Worm (Caenorhabditis elegans) whole organism, L1 larva: ENCODE measurements around the gene srd-44.

ENCODE experiments used
- C04F5.9 ChIP-seq: sonication (generic microtip); optimal IDR thresholded peaks from 2 replicates; lab custom pipeline; 2016; ENCODE audit warnings: missing genetic modification characterization, missing compliant biosample characterization
- C16A3.4 ChIP-seq: fragments of 150-350 bp; optimal IDR thresholded peaks from 2 replicates; lab custom pipeline; 2014; ENCODE audit warnings: missing biosample characterization, missing genetic modification characterization
- C34B4.2 ChIP-seq: sonication (generic microtip); optimal IDR thresholded peaks from 2 replicates; lab custom pipeline; 2017; ENCODE audit warnings: mild to moderate bottlenecking, missing genetic modification characterization, missing compliant biosample characterization
- aha-1 ChIP-seq: fragments of 150-350 bp; optimal IDR thresholded peaks from 2 replicates; lab custom pipeline; 2014; ENCODE audit warnings: missing biosample characterization, missing genetic modification characterization
- aly-2 ChIP-seq: fragments of 150-350 bp; optimal IDR thresholded peaks from 2 replicates; lab custom pipeline; 2014; ENCODE audit warnings: missing biosample characterization, missing genetic modification characterization
- blmp-1 ChIP-seq: fragments of 150-350 bp; optimal IDR thresholded peaks from 2 replicates; lab custom pipeline; 2014; ENCODE audit warnings: missing biosample characterization, missing genetic modification characterization
- ceh-63 ChIP-seq: fragments of 200-800 bp; sonication (Bioruptor generic); optimal IDR thresholded peaks from 2 replicates; lab custom pipeline; 2018; ENCODE audit warnings: mild to moderate bottlenecking, missing genetic modification characterization, missing compliant biosample characterization
- ceh-8 ChIP-seq: fragments of 200-800 bp; sonication (Bioruptor generic); optimal IDR thresholded peaks from 2 replicates; lab custom pipeline; 2018; ENCODE audit warnings: mild to moderate bottlenecking, missing genetic modification characterization, moderate library complexity, missing compliant biosample characterization
- ceh-82 ChIP-seq, 3 experiments: fragments of 150-350 bp in 1 of 3; sonication (generic microtip) in 2 of 3; optimal IDR thresholded peaks; 2 replicates each; lab custom pipeline; 2014 to 2017; ENCODE audit warnings: missing biosample characterization in 3 of 3, missing genetic modification characterization in 3 of 3
- ceh-90 ChIP-seq: sonication (generic microtip); optimal IDR thresholded peaks from 2 replicates; lab custom pipeline; 2016; ENCODE audit warnings: missing genetic modification characterization, missing compliant biosample characterization
- dpl-1 ChIP-seq, 3 experiments: fragments of 150-350 bp in 2 of 3; sonication (generic microtip) in 1 of 3; optimal IDR thresholded peaks; 2 replicates each; lab custom pipeline; 2014 to 2017; ENCODE audit warnings: missing biosample characterization in 3 of 3, missing genetic modification characterization in 3 of 3, missing genetic modification reagents in 3 of 3
- dsc-1 ChIP-seq: sonication (generic microtip); optimal IDR thresholded peaks from 2 replicates; lab custom pipeline; 2016; ENCODE audit warnings: mild to moderate bottlenecking, missing genetic modification characterization, missing compliant biosample characterization
- efl-3 ChIP-seq: fragments of 200-800 bp; sonication (Bioruptor generic); optimal IDR thresholded peaks from 2 replicates; lab custom pipeline; 2018; ENCODE audit warnings: mild to moderate bottlenecking, missing genetic modification characterization, missing compliant biosample characterization
- elt-3 ChIP-seq, 6 experiments: fragments of 150-350 bp in 1 of 6; sonication (generic microtip); optimal IDR thresholded peaks; 2 replicates each; lab custom pipeline; 2017 to 2018; ENCODE audit warnings: missing biosample characterization in 6 of 6, missing genetic modification characterization in 6 of 6, inconsistent platforms in 1 of 6
- ets-5 ChIP-seq: fragments of 200-800 bp; sonication (Bioruptor generic); IDR thresholded peaks from 2 replicates; pipeline ENCODE4 v1.3.6; 2022; ENCODE audit warnings: missing genetic modification characterization, missing compliant biosample characterization
- fkh-10 ChIP-seq: sonication (generic microtip); optimal IDR thresholded peaks from 2 replicates; lab custom pipeline; 2017; ENCODE audit warnings: missing biosample characterization, missing genetic modification reagents, missing genetic modification characterization
- fkh-8 ChIP-seq: sonication (generic microtip); optimal IDR thresholded peaks from 2 replicates; lab custom pipeline; 2016; ENCODE audit warnings: mild to moderate bottlenecking, missing genetic modification characterization, missing compliant biosample characterization
- hlh-17 ChIP-seq: fragments of 200-800 bp; sonication (Bioruptor generic); optimal IDR thresholded peaks from 2 replicates; lab custom pipeline; 2018; ENCODE audit warnings: missing genetic modification characterization, mild to moderate bottlenecking, missing compliant biosample characterization, moderate library complexity, borderline replicate concordance
- hlh-4 ChIP-seq: sonication (generic microtip); optimal IDR thresholded peaks from 2 replicates; lab custom pipeline; 2016; ENCODE audit warnings: mild to moderate bottlenecking, missing genetic modification characterization, missing compliant biosample characterization
- lin-14 ChIP-seq: fragments of 200-800 bp; sonication (Bioruptor generic); optimal IDR thresholded peaks from 2 replicates; lab custom pipeline; 2018; ENCODE audit warnings: mild to moderate bottlenecking, missing genetic modification characterization, moderate library complexity, missing compliant biosample characterization
- lin-35 ChIP-seq, 2 experiments: fragments of 150-350 bp; optimal IDR thresholded peaks; 2 replicates each; lab custom pipeline; 2014; ENCODE audit warnings: missing biosample characterization in 2 of 2, missing genetic modification characterization in 2 of 2, missing genetic modification reagents in 2 of 2
- lin-39 ChIP-seq: fragments of 150-350 bp; optimal IDR thresholded peaks from 2 replicates; lab custom pipeline; 2014; ENCODE audit warnings: missing biosample characterization, missing genetic modification reagents, missing genetic modification characterization
- lsy-2 ChIP-seq, 2 experiments: fragments of 150-350 bp; optimal IDR thresholded peaks; 2 replicates each; lab custom pipeline; 2014; ENCODE audit warnings: missing biosample characterization in 2 of 2, missing genetic modification characterization in 2 of 2
- mdl-1 ChIP-seq, 2 experiments: fragments of 150-350 bp; optimal IDR thresholded peaks; 2 replicates each; lab custom pipeline; 2014 to 2017; ENCODE audit warnings: missing biosample characterization in 2 of 2, missing genetic modification characterization in 2 of 2, inconsistent platforms in 1 of 2
- nhr-11 ChIP-seq: fragments of 150-350 bp; optimal IDR thresholded peaks from 2 replicates; lab custom pipeline; 2014; ENCODE audit warnings: missing biosample characterization, missing genetic modification characterization
- nhr-19 ChIP-seq: fragments of 200-800 bp; sonication (Bioruptor generic); conservative IDR thresholded peaks from 2 replicates; pipeline ENCODE4 v1.3.6; 2022; ENCODE audit warnings: missing genetic modification characterization, missing compliant biosample characterization
- nhr-237 ChIP-seq: fragments of 150-350 bp; optimal IDR thresholded peaks from 2 replicates; lab custom pipeline; 2014; ENCODE audit warnings: missing biosample characterization, missing genetic modification characterization
- nhr-71 ChIP-seq: sonication (generic microtip); optimal IDR thresholded peaks from 2 replicates; lab custom pipeline; 2016; ENCODE audit warnings: mild to moderate bottlenecking, missing genetic modification characterization, moderate library complexity, missing compliant biosample characterization
- pag-3 ChIP-seq: sonication (generic microtip); optimal IDR thresholded peaks from 2 replicates; lab custom pipeline; 2017; ENCODE audit warnings: missing genetic modification characterization, mild to moderate bottlenecking, missing compliant biosample characterization, antibody characterized with exemption, borderline replicate concordance; ENCODE audit not compliant: insufficient read depth
- pqm-1 ChIP-seq: sonication (generic microtip); optimal IDR thresholded peaks from 3 replicates; lab custom pipeline; 2017; ENCODE audit warnings: missing biosample characterization, missing genetic modification characterization
- rnt-1 ChIP-seq: sonication (generic microtip); optimal IDR thresholded peaks from 2 replicates; lab custom pipeline; 2016; ENCODE audit warnings: mild to moderate bottlenecking, missing genetic modification characterization, moderate library complexity, missing compliant biosample characterization
- sptf-1 ChIP-seq: fragments of 150-350 bp; optimal IDR thresholded peaks from 2 replicates; lab custom pipeline; 2014; ENCODE audit warnings: missing biosample characterization, missing genetic modification characterization
- sup-37 ChIP-seq: fragments of 200-800 bp; sonication (Bioruptor generic); optimal IDR thresholded peaks from 2 replicates; lab custom pipeline; 2018; ENCODE audit warnings: mild to moderate bottlenecking, missing genetic modification characterization, missing compliant biosample characterization
- tbx-2 ChIP-seq: sonication (generic microtip); optimal IDR thresholded peaks from 2 replicates; lab custom pipeline; 2016; ENCODE audit warnings: missing genetic modification characterization, missing compliant biosample characterization
- tlp-1 ChIP-seq: fragments of 150-350 bp; optimal IDR thresholded peaks from 2 replicates; lab custom pipeline; 2014; ENCODE audit warnings: missing biosample characterization, missing genetic modification characterization
- unc-86 ChIP-seq: sonication (generic microtip); optimal IDR thresholded peaks from 2 replicates; lab custom pipeline; 2016; ENCODE audit warnings: missing genetic modification characterization, missing compliant biosample characterization
- unc-98 ChIP-seq: fragments of 200-800 bp; sonication (Bioruptor generic); IDR thresholded peaks from 2 replicates; pipeline ENCODE4 v1.3.6; 2022; ENCODE audit warnings: missing genetic modification characterization, missing compliant biosample characterization
- vab-15 ChIP-seq: sonication (generic microtip); optimal IDR thresholded peaks from 2 replicates; lab custom pipeline; 2017; ENCODE audit warnings: missing genotype, mild to moderate bottlenecking, missing genetic modification characterization, missing compliant biosample characterization
- xbp-1 ChIP-seq: sonication (generic microtip); optimal IDR thresholded peaks from 2 replicates; lab custom pipeline; 2016; ENCODE audit warnings: missing genetic modification characterization, missing compliant biosample characterization
- ztf-4 ChIP-seq: fragments of 150-350 bp; optimal IDR thresholded peaks from 2 replicates; lab custom pipeline; 2014; ENCODE audit warnings: missing biosample characterization, missing genetic modification characterization

The srd-44 gene

DNA sequence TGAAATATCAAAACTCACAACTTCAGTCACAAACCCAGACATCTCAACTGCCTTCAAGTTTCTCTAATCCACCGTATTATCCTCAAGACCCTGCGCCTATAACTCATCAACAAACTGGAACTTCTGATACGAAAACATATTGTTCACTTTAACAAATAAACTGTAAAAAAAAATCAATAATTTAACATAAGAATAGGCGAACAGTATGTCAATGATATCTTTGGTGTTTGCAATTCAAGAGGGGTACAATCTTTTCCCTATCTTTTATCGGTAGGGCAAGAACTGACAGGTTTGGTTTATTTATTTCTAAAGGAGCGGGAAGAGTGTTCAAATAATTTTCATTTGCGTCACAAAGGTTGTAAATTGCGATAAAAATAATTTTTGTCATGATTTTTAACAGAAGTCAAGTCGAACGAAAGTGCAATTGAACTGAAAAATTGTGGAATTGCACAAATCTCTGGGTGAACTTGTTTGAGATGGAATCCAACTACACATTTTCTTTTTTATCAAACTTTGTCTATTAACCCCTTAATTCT lies 24.8 kb downstream of the srd-44 start (continued):
- TF ChIP-seq fkh-8 (peak; percentile 94), nhr-237 (tag; lab: Kevin White, UChicago) (peak; percentile 98), ceh-63 (GFP tag; lab: Kevin White, UChicago) (peak; percentile 77), dsc-1 (tag; lab: Kevin White, UChicago) (peak; percentile 100), nhr-71 (peak; percentile 98), aly-2 (tag; lab: Kevin White, UChicago) (peak; percentile 99), vab-15 (tag; lab: Kevin White, UChicago) (peak; percentile 4), tlp-1 (tag; lab: Kevin White, UChicago) (no peak), ceh-8 (GFP tag; lab: Kevin White, UChicago) (peak; percentile 96), mdl-1 (tag; optimal IDR thresholded peaks at IDR 0.05; lab: Kevin White, UChicago) (peak in 1 of 2 experiments; percentile 86), C04F5.9 (peak; percentile 93), lin-35 (GFP tag; optimal IDR thresholded peaks at IDR 0.05; lab: Kevin White, UChicago) (peak; percentile 56 to 93), ets-5 (GFP tag; lab: Robert Waterston, UW) (no peak), C16A3.4 (tag; lab: Kevin White, UChicago) (peak; percentile 99), pag-3 (peak; percentile 76), elt-3 (tag; optimal IDR thresholded peaks at IDR 0.05; lab: Kevin White, UChicago) (peak in 4 of 6 experiments; percentile 54 to 100 (median 89)), lin-39 (peak; percentile 100), xbp-1 (tag; lab: Kevin White, UChicago) (peak; percentile 91), ceh-82 (tag; optimal IDR thresholded peaks at IDR 0.05; lab: Kevin White, UChicago) (peak; percentile 90 to 97 (median 97)), C34B4.2 (tag; lab: Kevin White, UChicago) (no peak), nhr-19 (peak; percentile 97), fkh-10 (GFP tag; lab: Kevin White, UChicago) (peak; percentile 99), tbx-2 (tag; lab: Kevin White, UChicago) (peak; percentile 98), dpl-1 (GFP tag; optimal IDR thresholded peaks at IDR 0.05; lab: Kevin White, UChicago) (peak; percentile 55 to 67 (median 65)), lin-14 (GFP tag; lab: Kevin White, UChicago) (peak; percentile 96), unc-98 (GFP tag; lab: Robert Waterston, UW) (peak; percentile 68), ceh-90 (tag; lab: Kevin White, UChicago) (peak; percentile 15), efl-3 (GFP tag; lab: Kevin White, UChicago) (peak; percentile 67), pqm-1 (tag; lab: Kevin White, UChicago) (peak; percentile 89), nhr-11 (tag; lab: Kevin White, UChicago) (peak; percentile 100), rnt-1 (tag; lab: Kevin White, UChicago) (peak; percentile 95)

DNA sequence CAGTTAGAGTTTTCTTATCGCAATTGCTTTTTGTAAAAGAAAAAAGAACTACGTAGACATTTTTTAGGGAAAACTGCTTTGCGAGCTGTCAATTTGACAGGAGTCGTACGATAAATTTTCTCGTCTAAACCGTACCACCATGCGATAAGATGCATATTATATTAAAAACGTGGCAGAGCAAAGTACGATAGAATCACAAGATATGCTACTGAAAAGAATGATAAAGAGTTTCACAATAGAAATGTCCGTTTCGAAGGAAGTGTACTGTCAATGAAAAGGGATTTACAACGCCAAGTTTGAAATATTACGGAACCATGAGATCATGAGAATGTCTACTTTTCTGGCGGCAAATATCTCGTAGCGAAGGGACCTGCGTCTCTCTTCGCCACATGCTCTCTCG lies 26.6 kb downstream of the srd-44 start, which contains the start of gene F19H6.5:
Gene F19H6.5 (minus strand): TSS at position 101 of the 400 bp plus-strand sequence.
- TF ChIP-seq hlh-17 (GFP tag; lab: Kevin White, UChicago): no peak
- TF ChIP-seq vab-15 (tag; lab: Kevin White, UChicago): no peak
- no peak for TF ChIP-seq pag-3
- no peak for TF ChIP-seq lsy-2 (tag; optimal IDR thresholded peaks at IDR 0.05; lab: Kevin White, UChicago)
- no peak for TF ChIP-seq sptf-1 (tag; lab: Kevin White, UChicago)
- no peak for TF ChIP-seq hlh-4 (tag; lab: Kevin White, UChicago)
- TF ChIP-seq unc-86 (tag; lab: Kevin White, UChicago): no peak
- no peak for TF ChIP-seq C34B4.2 (tag; lab: Kevin White, UChicago)
- no peak for TF ChIP-seq sup-37 (GFP tag; lab: Kevin White, UChicago)
- TF ChIP-seq blmp-1 (tag; lab: Kevin White, UChicago): no peak

DNA sequence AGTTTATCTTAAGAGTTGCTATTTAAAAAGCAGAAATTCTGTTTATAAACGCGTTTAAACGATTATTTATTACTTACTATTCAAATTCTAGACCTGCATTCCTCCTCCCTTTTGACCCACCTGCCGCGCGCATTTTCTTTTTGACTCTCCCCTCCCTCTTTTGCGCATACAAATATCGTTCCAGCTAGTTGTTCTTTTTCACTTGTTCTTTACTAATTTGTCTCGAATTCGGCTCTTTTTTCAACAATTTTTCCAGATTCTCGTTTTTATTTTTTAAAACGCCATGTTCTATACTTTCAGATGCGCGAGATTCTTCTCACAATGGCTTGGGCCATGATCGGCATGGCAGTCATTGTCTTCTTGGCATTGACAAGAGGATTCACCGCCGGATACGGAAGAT lies 27.1 kb downstream of the srd-44 start, which contains the start of gene F19H6.4:
Gene F19H6.4 (plus strand): TSS at position 301 of the 400 bp plus-strand sequence.
- TF ChIP-seq aha-1 (tag; lab: Kevin White, UChicago) (no peak), ztf-4 (no peak)
